Fruit fly (Drosophila melanogaster): ENCODE results near the gene gdrd.
A peak's percentile ranks its signal among the peaks of the same experiment; 100 is the strongest.

Gene gdrd

dm6 chr3L:14665802-14666351, 25.3 kb upstream of the gdrd start (continued):
- TF ChIP-seq Bgb (GFP tag; IDR thresholded peaks at IDR 0.05; ENCODE audit: partially characterized antibody) (no peak), CG10959 (GFP tag; IDR thresholded peaks at IDR 0.05) (peak; percentile 84), CG2120 (GFP tag; optimal IDR thresholded peaks at IDR 0.05) (peak; percentile 91), esg (GFP tag; conservative IDR thresholded peaks at IDR 0.05) (peak; percentile 83), CG5953 (GFP tag; IDR thresholded peaks at IDR 0.05) (peak; percentile 57; the same call in 1 of the 2 replicates), CG12155 (GFP tag; optimal IDR thresholded peaks at IDR 0.05) (peak; percentile 84), Fer3 (tag; optimal IDR thresholded peaks at IDR 0.05) (peak; percentile 74), pnt (GFP tag; optimal IDR thresholded peaks at IDR 0.05) (peak; percentile 83), Scr (GFP tag; IDR thresholded peaks at IDR 0.05; ENCODE audit: partially characterized antibody) (no peak), Dip3 (GFP tag; optimal IDR thresholded peaks at IDR 0.05) (peak; percentile 79), pho (GFP tag; optimal IDR thresholded peaks at IDR 0.05) (peak; percentile 84), CG7271 (tag; optimal IDR thresholded peaks at IDR 0.05) (no peak), Sry-δ (GFP tag; optimal IDR thresholded peaks at IDR 0.05) (peak; percentile 50), Bdp1 (GFP tag; optimal IDR thresholded peaks at IDR 0.05) (peak; percentile 81), p53 (GFP tag; optimal IDR thresholded peaks at IDR 0.05) (peak; percentile 51), CG12219 (GFP tag; optimal IDR thresholded peaks at IDR 0.05) (peak; percentile 92), CG11723 (GFP tag; optimal IDR thresholded peaks at IDR 0.05) (peak; percentile 84), Ptx1 (GFP tag; IDR thresholded peaks at IDR 0.05) (peak; percentile 86), fd64A (GFP tag; optimal IDR thresholded peaks at IDR 0.05) (peak; percentile 71), wor (GFP tag; IDR thresholded peaks at IDR 0.05) (peak; percentile 80), ase (GFP tag; IDR thresholded peaks at IDR 0.05) (peak; percentile 79), CG32767 (GFP tag; IDR thresholded peaks at IDR 0.05) (peak; percentile 71), en (GFP tag; optimal IDR thresholded peaks at IDR 0.05) (peak; percentile 77), CG4617 (GFP tag; optimal IDR thresholded peaks at IDR 0.05; ENCODE audit: borderline replicate concordance) (peak; percentile 65), dan (GFP tag; IDR thresholded peaks at IDR 0.05) (peak; percentile 62; the same call in 1 of the 2 replicates), ranshi (GFP tag; IDR thresholded peaks at IDR 0.05) (peak; percentile 82), Stat92E (GFP tag; optimal IDR thresholded peaks at IDR 0.05) (peak in 1 of 3 experiments; percentile 60), CG7357 (GFP tag; IDR thresholded peaks at IDR 0.05) (peak; percentile 48; the same call in 2 of the 3 replicates), CG12071 (GFP tag; optimal IDR thresholded peaks at IDR 0.05) (peak; percentile 90), Bteb2 (GFP tag; optimal IDR thresholded peaks at IDR 0.05) (peak; percentile 77), Oli (tag; optimal IDR thresholded peaks at IDR 0.05) (peak; percentile 92), CG31388 (GFP tag; optimal IDR thresholded peaks at IDR 0.05) (peak; percentile 69), CG12769 (tag; optimal IDR thresholded peaks at IDR 0.05) (peak; percentile 92), ab (GFP tag; optimal IDR thresholded peaks at IDR 0.05) (peak; percentile 60), CG15011 (GFP tag; optimal IDR thresholded peaks at IDR 0.05) (peak; percentile 82), Pdp1 (GFP tag; optimal IDR thresholded peaks at IDR 0.05) (peak; percentile 82 to 91), tio (GFP tag; optimal IDR thresholded peaks at IDR 0.05) (peak; percentile 82), CG4707 (GFP tag; optimal IDR thresholded peaks at IDR 0.05) (peak; percentile 86), CG11696 (GFP tag; IDR thresholded peaks at IDR 0.05) (peak; percentile 73), fd96Cb (tag; optimal IDR thresholded peaks at IDR 0.05) (peak; percentile 91), CG3838 (GFP tag; optimal IDR thresholded peaks at IDR 0.05) (peak; percentile 66), Elba2 (GFP tag; optimal IDR thresholded peaks at IDR 0.05) (peak; percentile 23), ci (GFP tag; IDR thresholded peaks at IDR 0.05) (peak; percentile 95), Atf3 (GFP tag; optimal IDR thresholded peaks at IDR 0.05) (peak; percentile 88), Atf-2 (GFP tag; optimal IDR thresholded peaks at IDR 0.05) (peak; percentile 86), CG5180 (GFP tag; optimal IDR thresholded peaks at IDR 0.05) (peak; percentile 78), CG7987 (GFP tag; optimal IDR thresholded peaks at IDR 0.05) (peak; percentile 79), B-H1 (GFP tag; IDR thresholded peaks at IDR 0.05) (peak; percentile 77), Dbx (GFP tag; IDR thresholded peaks at IDR 0.05) (peak; percentile 77), zen2 (GFP tag; IDR thresholded peaks at IDR 0.05; ENCODE audit: partially characterized antibody) (no peak)
